Fruit fly (Drosophila melanogaster): ENCODE results near the gene CG13760.

The CG13760 gene

DNA sequence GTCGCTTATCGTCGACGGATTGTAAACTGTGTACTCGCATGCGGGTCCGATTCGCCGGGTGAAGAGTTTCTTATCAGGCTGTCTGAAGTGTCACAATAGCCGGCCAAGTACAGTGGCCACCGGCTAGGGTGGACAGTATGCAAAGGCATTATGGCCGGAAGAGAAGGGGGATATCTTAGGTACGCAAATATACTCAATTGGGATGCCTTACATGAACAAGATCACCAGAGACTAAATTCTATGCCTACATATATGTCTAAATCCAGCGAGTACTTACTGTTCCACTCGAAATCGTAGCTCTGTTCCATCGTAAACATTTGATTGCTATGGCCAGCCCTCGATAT lies 8.2 kb upstream of the CG13760 start (continued):
- TF ChIP-seq CG11085 (GFP tag; IDR thresholded peaks at IDR 0.05) (peak; percentile 93), cas (GFP tag; IDR thresholded peaks at IDR 0.05) (peak; percentile 88), CG34376 (GFP tag; optimal IDR thresholded peaks at IDR 0.05) (peak; percentile 91), sim (GFP tag; IDR thresholded peaks at IDR 0.05) (peak; percentile 75), Chrac-16 (GFP tag; optimal IDR thresholded peaks at IDR 0.05) (peak; percentile 87), chn (GFP tag; optimal IDR thresholded peaks at IDR 0.05) (peak; percentile 79), CG7271 (tag; optimal IDR thresholded peaks at IDR 0.05) (no peak), CG18011 (GFP tag; optimal IDR thresholded peaks at IDR 0.05) (peak; percentile 71), CG11695 (GFP tag; IDR thresholded peaks at IDR 0.05) (peak; percentile 94), zen2 (GFP tag; IDR thresholded peaks at IDR 0.05; ENCODE audit: partially characterized antibody) (no peak), CG12391 (tag; optimal IDR thresholded peaks at IDR 0.05) (peak; percentile 83), tll (GFP tag; optimal IDR thresholded peaks at IDR 0.05) (no peak), H15 (GFP tag; IDR thresholded peaks at IDR 0.05) (peak; percentile 94), her (GFP tag; optimal IDR thresholded peaks at IDR 0.05) (peak; percentile 93), CG11247 (GFP tag; IDR thresholded peaks at IDR 0.05) (peak; percentile 95), CG10654 (GFP tag; optimal IDR thresholded peaks at IDR 0.05) (peak; percentile 88), ato (GFP tag; IDR thresholded peaks at IDR 0.05; ENCODE audit: partially characterized antibody) (no peak), Neu2 (GFP tag; optimal IDR thresholded peaks at IDR 0.05; ENCODE audit: borderline replicate concordance) (peak; percentile 29), CG4404 (GFP tag; IDR thresholded peaks at IDR 0.05) (peak; percentile 88), CG1024 (GFP tag; IDR thresholded peaks at IDR 0.05) (peak; percentile 85), CG16779 (GFP tag; IDR thresholded peaks at IDR 0.05) (peak; percentile 94), TFAM (GFP tag; optimal IDR thresholded peaks at IDR 0.05) (no peak), Dip3 (GFP tag; optimal IDR thresholded peaks at IDR 0.05) (peak; percentile 96), CG17612 (GFP tag; IDR thresholded peaks at IDR 0.05) (peak; percentile 88), nerfin-1 (tag; optimal IDR thresholded peaks at IDR 0.05) (peak; percentile 66), eyg (GFP tag; optimal IDR thresholded peaks at IDR 0.05) (peak; percentile 79), peb (GFP tag; IDR thresholded peaks at IDR 0.05) (peak; percentile 84), CG6272 (GFP tag; IDR thresholded peaks at IDR 0.05) (peak; percentile 94), CG7357 (GFP tag; IDR thresholded peaks at IDR 0.05) (peak; percentile 88), CG5180 (GFP tag; optimal IDR thresholded peaks at IDR 0.05) (peak; percentile 73), zf30C (GFP tag; optimal IDR thresholded peaks at IDR 0.05) (no peak), CG9932 (GFP tag; IDR thresholded peaks at IDR 0.05) (peak; percentile 94), schlank (tag; optimal IDR thresholded peaks at IDR 0.05) (peak; percentile 92), CG11696 (GFP tag; IDR thresholded peaks at IDR 0.05) (peak; percentile 83), Gsc (GFP tag; IDR thresholded peaks at IDR 0.05) (peak; percentile 85), CG6254 (GFP tag; optimal IDR thresholded peaks at IDR 0.05) (peak; percentile 51), kni (GFP tag; optimal IDR thresholded peaks at IDR 0.05) (no peak), CG1647 (GFP tag; optimal IDR thresholded peaks at IDR 0.05) (peak; percentile 86), CG5245 (GFP tag; optimal IDR thresholded peaks at IDR 0.05) (peak; percentile 92), CG15514 (GFP tag; optimal IDR thresholded peaks at IDR 0.05) (peak; percentile 90), Meics (GFP tag; optimal IDR thresholded peaks at IDR 0.05) (peak; percentile 95), Hmr (GFP tag; optimal IDR thresholded peaks at IDR 0.05) (peak; percentile 95), CG42726 (GFP tag; IDR thresholded peaks at IDR 0.05; ENCODE audit: partially characterized antibody) (no peak), Atf3 (GFP tag; optimal IDR thresholded peaks at IDR 0.05) (peak; percentile 78), so (GFP tag; IDR thresholded peaks at IDR 0.05) (peak; percentile 94), hkb (optimal IDR thresholded peaks at IDR 0.05) (no peak), hkb (GFP tag; IDR thresholded peaks at IDR 0.05) (peak; percentile 93), CG2889 (GFP tag; IDR thresholded peaks at IDR 0.05) (peak; percentile 93), dan (GFP tag; IDR thresholded peaks at IDR 0.05) (peak; percentile 63), bigmax (GFP tag; optimal IDR thresholded peaks at IDR 0.05) (no peak), Nf-YA (GFP tag; IDR thresholded peaks at IDR 0.05) (peak; percentile 87), Vsx1 (GFP tag; optimal IDR thresholded peaks at IDR 0.05) (peak; percentile 65)

Data from whole organism, embryonic.